Fruit fly (Drosophila melanogaster) whole organism, embryonic: ENCODE measurements around the gene CG6403.

Experiments used
- Bdp1 ChIP-seq: fragments of 200-800 bp; sonication (Bioruptor generic); optimal IDR thresholded peaks from 3 replicates; lab custom pipeline; 2016; ENCODE audit warnings: missing biosample characterization, missing genetic modification characterization
- CG11456 ChIP-seq: fragments of 200-800 bp; sonication (Bioruptor generic); IDR thresholded peaks from 3 replicates; pipeline ENCODE4 v1.3.6; 2022; ENCODE audit warnings: missing biosample characterization, missing genetic modification characterization
- CG12744 ChIP-seq: fragments of 200-800 bp; sonication (Bioruptor generic); optimal IDR thresholded peaks from 2 replicates; lab custom pipeline; 2016; ENCODE audit warnings: missing biosample characterization, missing genetic modification characterization
- CG12769 ChIP-seq: fragments of 200-800 bp; sonication (Bioruptor generic); optimal IDR thresholded peaks from 2 replicates; lab custom pipeline; 2019; ENCODE audit warnings: missing biosample characterization, mild to moderate bottlenecking, missing genetic modification characterization, moderate library complexity
- CG14710 ChIP-seq: fragments of 200-800 bp; sonication (Bioruptor generic); optimal IDR thresholded peaks from 3 replicates; lab custom pipeline; 2019; ENCODE audit warnings: missing biosample characterization, mild to moderate bottlenecking, missing genetic modification characterization, moderate library complexity
- CG14860 ChIP-seq: fragments of 200-800 bp; sonication (Bioruptor generic); IDR thresholded peaks from 3 replicates; pipeline ENCODE4 v1.3.6; 2022; ENCODE audit warnings: missing biosample characterization, missing genetic modification characterization; ENCODE audit not compliant: partially characterized antibody
- CG17361 ChIP-seq: fragments of 200-800 bp; sonication (Bioruptor generic); IDR thresholded peaks from 3 replicates; pipeline ENCODE4 v1.3.6; 2022; ENCODE audit warnings: missing biosample characterization, missing genetic modification characterization
- CG33557 ChIP-seq: fragments of 200-800 bp; sonication (Bioruptor generic); optimal IDR thresholded peaks from 2 replicates; lab custom pipeline; 2019; ENCODE audit warnings: missing biosample characterization, mild to moderate bottlenecking, missing genetic modification characterization, moderate library complexity
- CG34224 ChIP-seq: fragments of 200-800 bp; sonication (Bioruptor generic); IDR thresholded peaks from 3 replicates; pipeline ENCODE4 v1.3.6; 2022; ENCODE audit warnings: missing biosample characterization, missing genetic modification characterization; ENCODE audit not compliant: partially characterized antibody
- CG4820 ChIP-seq: fragments of 200-800 bp; sonication (Bioruptor generic); optimal IDR thresholded peaks from 3 replicates; lab custom pipeline; 2016; ENCODE audit warnings: missing biosample characterization, missing genetic modification characterization
- CG5180 ChIP-seq: fragments of 200-800 bp; sonication (Bioruptor generic); optimal IDR thresholded peaks from 3 replicates; lab custom pipeline; 2017; ENCODE audit warnings: missing biosample characterization, missing genetic modification characterization, mild to moderate bottlenecking, moderate library complexity, missing genetic modification reagents
- CG7271 ChIP-seq: fragments of 200-800 bp; sonication (Bioruptor generic); optimal IDR thresholded peaks from 2 replicates; lab custom pipeline; 2018; ENCODE audit warnings: missing biosample characterization, mild to moderate bottlenecking, missing genetic modification characterization, moderate library complexity
- CkIIα-i1 ChIP-seq: fragments of 200-800 bp; sonication (Bioruptor generic); IDR thresholded peaks from 2 replicates; pipeline ENCODE4 v1.3.6; 2022; ENCODE audit warnings: missing biosample characterization, missing genetic modification characterization
- Dad ChIP-seq: fragments of 200-800 bp; sonication (Bioruptor generic); optimal IDR thresholded peaks from 3 replicates; lab custom pipeline; 2016; ENCODE audit warnings: missing biosample characterization, missing genetic modification characterization
- E2f2 ChIP-seq: fragments of 200-800 bp; sonication (Bioruptor generic); IDR thresholded peaks from 2 replicates; pipeline ENCODE4 v1.3.6; 2022; ENCODE audit warnings: missing biosample characterization, missing genetic modification characterization
- Ets65A ChIP-seq: fragments of 200-800 bp; sonication (Bioruptor generic); peaks from one replicate; lab custom pipeline; 2016; ENCODE audit warnings: missing biosample characterization, missing genetic modification characterization
- Hr39 ChIP-seq: fragments of >200 bp; optimal IDR thresholded peaks from 2 replicates; lab custom pipeline; 2017
- Hr51 ChIP-seq, 2 experiments: fragments of 200-800 bp; sonication (Bioruptor generic); optimal IDR thresholded peaks; 2 replicates in 1 of 2; 3 replicates in 1 of 2; lab custom pipeline; 2016 to 2018; ENCODE audit warnings: missing biosample characterization in 2 of 2, missing genetic modification characterization in 2 of 2, mild to moderate bottlenecking in 1 of 2, moderate library complexity in 1 of 2
- Hsf ChIP-seq: fragments of 200-800 bp; sonication (Bioruptor generic); optimal IDR thresholded peaks from 3 replicates; lab custom pipeline; 2016; ENCODE audit warnings: missing biosample characterization, missing genetic modification characterization
- Stat92E ChIP-seq, 3 experiments: fragments of >200 bp in 2 of 3; fragments of 200-800 bp in 1 of 3; sonication (Bioruptor generic) in 1 of 3; optimal IDR thresholded peaks; 2 replicates each; lab custom pipeline; 2017 to 2019; ENCODE audit warnings: missing biosample characterization in 3 of 3, missing genetic modification characterization in 3 of 3, mild to moderate bottlenecking in 1 of 3, moderate library complexity in 1 of 3
- bab2 ChIP-seq: fragments of 200-800 bp; sonication (Bioruptor generic); optimal IDR thresholded peaks from 2 replicates; lab custom pipeline; 2016; ENCODE audit warnings: missing biosample characterization, missing genetic modification characterization
- cad ChIP-seq: fragments of >200 bp; optimal IDR thresholded peaks from 2 replicates; lab custom pipeline; 2017; ENCODE audit warnings: missing biosample characterization, missing genetic modification characterization
- dati ChIP-seq: fragments of 200-800 bp; sonication (Bioruptor generic); IDR thresholded peaks from 2 replicates; pipeline ENCODE4 v1.3.6; 2022; ENCODE audit warnings: missing biosample characterization, missing genetic modification characterization
- dysf ChIP-seq: fragments of 200-800 bp; sonication (Bioruptor generic); IDR thresholded peaks from 3 replicates; pipeline ENCODE4 v1.3.6; 2022; ENCODE audit warnings: missing biosample characterization, missing genetic modification characterization
- eve ChIP-seq, 2 experiments: fragments of >200 bp; optimal IDR thresholded peaks; 2 replicates each; lab custom pipeline; 2017; ENCODE audit warnings: missing biosample characterization in 2 of 2, missing genetic modification characterization in 2 of 2
- exex ChIP-seq: fragments of 200-800 bp; sonication (Bioruptor generic); optimal IDR thresholded peaks from 4 replicates; lab custom pipeline; 2018; ENCODE audit warnings: missing biosample characterization, mild to moderate bottlenecking, missing genetic modification characterization, moderate library complexity
- fd3F ChIP-seq: fragments of 200-800 bp; sonication (Bioruptor generic); optimal IDR thresholded peaks from 2 replicates; lab custom pipeline; 2018; ENCODE audit warnings: missing biosample characterization, mild to moderate bottlenecking, missing genetic modification characterization, moderate library complexity
- gfzf ChIP-seq: fragments of 200-800 bp; sonication (Bioruptor generic); optimal IDR thresholded peaks from 2 replicates; lab custom pipeline; 2016; ENCODE audit warnings: missing biosample characterization, mild to moderate bottlenecking, missing genetic modification characterization, moderate library complexity
- grn ChIP-seq: fragments of 200-800 bp; sonication (Bioruptor generic); optimal IDR thresholded peaks from 3 replicates; lab custom pipeline; 2017; ENCODE audit warnings: missing biosample characterization, missing genetic modification characterization
- insv ChIP-seq, 2 experiments: fragments of 200-800 bp; sonication (Bioruptor generic); optimal IDR thresholded peaks; 3 replicates each; lab custom pipeline; 2016 to 2018; ENCODE audit warnings: missing biosample characterization in 2 of 2, missing genetic modification characterization in 2 of 2
- luna ChIP-seq: fragments of 200-800 bp; sonication (Bioruptor generic); optimal IDR thresholded peaks from 2 replicates; lab custom pipeline; 2016; ENCODE audit warnings: missing biosample characterization, missing genetic modification characterization
- psq ChIP-seq: fragments of 200-800 bp; sonication (Bioruptor generic); optimal IDR thresholded peaks from 2 replicates; lab custom pipeline; 2017; ENCODE audit warnings: missing biosample characterization, missing genetic modification characterization
- sd ChIP-seq: fragments of 200-800 bp; sonication (Bioruptor generic); optimal IDR thresholded peaks from 3 replicates; lab custom pipeline; 2018; ENCODE audit warnings: missing biosample characterization, mild to moderate bottlenecking, missing genetic modification characterization, moderate library complexity
- sima ChIP-seq: fragments of 200-800 bp; sonication (Bioruptor generic); optimal IDR thresholded peaks from 2 replicates; lab custom pipeline; 2016; ENCODE audit warnings: missing biosample characterization, missing genetic modification characterization
- sob ChIP-seq: fragments of 200-800 bp; sonication (Bioruptor generic); IDR thresholded peaks from 2 replicates; pipeline ENCODE4 v1.3.6; 2022; ENCODE audit warnings: missing biosample characterization, missing genetic modification characterization
- ssp ChIP-seq: fragments of 200-800 bp; sonication (Bioruptor generic); IDR thresholded peaks from 2 replicates; pipeline ENCODE4 v1.3.6; 2022; ENCODE audit warnings: missing biosample characterization, missing genetic modification characterization
- tio ChIP-seq: fragments of 200-800 bp; sonication (Bioruptor generic); optimal IDR thresholded peaks from 2 replicates; lab custom pipeline; 2017; ENCODE audit warnings: missing biosample characterization, missing genetic modification characterization, inconsistent platforms
- usp ChIP-seq: fragments of >200 bp; optimal IDR thresholded peaks from 2 replicates; lab custom pipeline; 2017; ENCODE audit warnings: missing biosample characterization, missing genetic modification characterization

CG6403 gene

dm6 chr3R:26736207-26736606, at the start of gene CG6403:
CG6403 (minus strand) TSS chr3R:26736307.
- TF ChIP-seq E2f2 (GFP tag; lab: Robert Waterston, UW) (no peak), sd (tag; lab: Kevin White, UChicago) (peak; percentile 36), CG17361 (GFP tag; lab: Robert Waterston, UW) (no peak), exex (tag; lab: Kevin White, UChicago) (peak; percentile 10), Hr51 (GFP tag; optimal IDR thresholded peaks at IDR 0.05; lab: Kevin White, UChicago) (no peak), CG4820 (no peak), gfzf (GFP tag; lab: Kevin White, UChicago) (no peak), tio (GFP tag; lab: Kevin White, UChicago) (no peak), Ets65A (peak; percentile 40), CG14710 (tag; lab: Kevin White, UChicago) (no peak)

- no peak for TF ChIP-seq sob (GFP tag; lab: Robert Waterston, UW)
- TF ChIP-seq Bdp1 (GFP tag; lab: Kevin White, UChicago): no peak
- TF ChIP-seq luna: no peak
- TF ChIP-seq CG34224 (GFP tag; lab: Robert Waterston, UW): no peak
- TF ChIP-seq psq: no peak
- no peak for TF ChIP-seq ssp (GFP tag; lab: Robert Waterston, UW)
- TF ChIP-seq Dad (GFP tag; lab: Kevin White, UChicago): no peak
- no peak for TF ChIP-seq bab2
- TF ChIP-seq Hsf (GFP tag; lab: Kevin White, UChicago): no peak
- TF ChIP-seq CG11456 (GFP tag; lab: Robert Waterston, UW): no peak
- no peak for TF ChIP-seq dati (GFP tag; lab: Robert Waterston, UW)
- TF ChIP-seq insv (GFP tag; optimal IDR thresholded peaks at IDR 0.05; lab: Kevin White, UChicago): no peak
- TF ChIP-seq gfzf (GFP tag; lab: Kevin White, UChicago): no peak
- no peak for TF ChIP-seq CG12769 (tag; lab: Kevin White, UChicago)
- no peak for TF ChIP-seq usp (GFP tag; lab: Kevin White, UChicago)
- TF ChIP-seq CG5180 (GFP tag; lab: Kevin White, UChicago): no peak
- no peak for TF ChIP-seq CkIIα-i1 (GFP tag; lab: Robert Waterston, UW)
- TF ChIP-seq CG7271 (tag; lab: Kevin White, UChicago): no peak
- no peak for TF ChIP-seq eve (GFP tag; optimal IDR thresholded peaks at IDR 0.05; lab: Kevin White, UChicago)
Measured at dm6 chr3R:26784108-26784507, 48.0 kb upstream of the CG6403 start, which contains the start of gene CG42789. CG42789 (minus strand) TSS chr3R:26784208.

dm6 chr3R:26761695-26762094, 25.6 kb upstream of the CG6403 start:
- TF ChIP-seq fd3F (GFP tag; lab: Kevin White, UChicago): no peak
- no peak for TF ChIP-seq CG33557 (GFP tag; lab: Kevin White, UChicago)
- no peak for TF ChIP-seq cad
- no peak for TF ChIP-seq sima
- TF ChIP-seq dysf (GFP tag; lab: Robert Waterston, UW): no peak
- TF ChIP-seq CG14860 (GFP tag; lab: Robert Waterston, UW): no peak
- TF ChIP-seq Hr39 (lab: Kevin White, UChicago): peak; percentile 57
- TF ChIP-seq CG12744 (GFP tag; lab: Kevin White, UChicago): no peak

dm6 chr3R:26737310-26737709, 1.2 kb upstream of the CG6403 start, which contains the start of gene CG14247:
CG14247 (plus strand) TSS chr3R:26737610.
- TF ChIP-seq Stat92E (GFP tag; optimal IDR thresholded peaks at IDR 0.05; lab: Kevin White, UChicago) (no peak), grn (GFP tag; lab: Kevin White, UChicago) (peak; percentile 47), exex (tag; lab: Kevin White, UChicago) (peak; percentile 22)
